Fruit fly (Drosophila melanogaster) whole organism, embryonic: ENCODE results near the gene Tre1.

Experiments used
- Asciz ChIP-seq: fragments of 200-800 bp; sonication (Bioruptor generic); optimal IDR thresholded peaks from 2 replicates; lab custom pipeline; 2017; ENCODE audit warnings: missing biosample characterization, mild to moderate bottlenecking, missing genetic modification characterization, missing genetic modification reagents
- Bteb2 ChIP-seq: fragments of 200-800 bp; sonication (Bioruptor generic); optimal IDR thresholded peaks from 2 replicates; lab custom pipeline; 2016; ENCODE audit warnings: missing biosample characterization, missing genetic modification characterization
- CG10462 ChIP-seq: fragments of 200-800 bp; sonication (Bioruptor generic); optimal IDR thresholded peaks from 2 replicates; lab custom pipeline; 2016; ENCODE audit warnings: missing biosample characterization, missing genetic modification characterization
- CG12219 ChIP-seq: fragments of 200-800 bp; sonication (Bioruptor generic); optimal IDR thresholded peaks from 3 replicates; lab custom pipeline; 2018; ENCODE audit warnings: missing biosample characterization, mild to moderate bottlenecking, missing genetic modification characterization
- CG12659 ChIP-seq: fragments of 200-800 bp; sonication (Bioruptor generic); optimal IDR thresholded peaks from 3 replicates; lab custom pipeline; 2017; ENCODE audit warnings: mild to moderate bottlenecking, missing biosample characterization, missing genetic modification reagents, missing genetic modification characterization
- CG13775 ChIP-seq: fragments of 200-800 bp; sonication (Bioruptor generic); optimal IDR thresholded peaks from 3 replicates; lab custom pipeline; 2017; ENCODE audit warnings: missing biosample characterization, mild to moderate bottlenecking, missing genetic modification characterization
- CG14860 ChIP-seq: fragments of 200-800 bp; sonication (Bioruptor generic); IDR thresholded peaks from 3 replicates; pipeline ENCODE4 v1.3.6; 2022; ENCODE audit warnings: missing biosample characterization, missing genetic modification characterization; ENCODE audit not compliant: partially characterized antibody
- CG17568 ChIP-seq: fragments of 200-800 bp; sonication (Bioruptor generic); optimal IDR thresholded peaks from 2 replicates; lab custom pipeline; 2018; ENCODE audit warnings: missing biosample characterization, mild to moderate bottlenecking, missing genetic modification characterization, moderate library complexity
- CG18011 ChIP-seq: fragments of 200-800 bp; sonication (Bioruptor generic); optimal IDR thresholded peaks from 2 replicates; lab custom pipeline; 2017; ENCODE audit warnings: missing biosample characterization, missing genetic modification characterization, mild to moderate bottlenecking, moderate library complexity, missing genotype
- CG18764 ChIP-seq: fragments of 200-800 bp; sonication (Bioruptor generic); optimal IDR thresholded peaks from 3 replicates; lab custom pipeline; 2016; ENCODE audit warnings: missing biosample characterization, missing genetic modification characterization
- CG31441 ChIP-seq: fragments of 200-800 bp; sonication (Bioruptor generic); IDR thresholded peaks from 2 replicates; pipeline ENCODE4 v1.3.6; 2022; ENCODE audit warnings: missing biosample characterization, missing genetic modification characterization
- CG32532 ChIP-seq: fragments of 200-800 bp; sonication (Bioruptor generic); IDR thresholded peaks from 2 replicates; pipeline ENCODE4 v1.3.6; 2022; ENCODE audit warnings: missing biosample characterization, missing genetic modification characterization
- CG4730 ChIP-seq: fragments of 200-800 bp; sonication (Bioruptor generic); IDR thresholded peaks from 2 replicates; pipeline ENCODE4 v1.3.6; 2022; ENCODE audit warnings: missing biosample characterization, missing genetic modification characterization
- CG4820 ChIP-seq: fragments of 200-800 bp; sonication (Bioruptor generic); optimal IDR thresholded peaks from 3 replicates; lab custom pipeline; 2016; ENCODE audit warnings: missing biosample characterization, missing genetic modification characterization
- CG6175 ChIP-seq: fragments of 200-800 bp; sonication (Bioruptor generic); IDR thresholded peaks from 3 replicates; pipeline ENCODE4 v1.3.6; 2022; ENCODE audit warnings: missing biosample characterization, missing genetic modification characterization
- CG6683 ChIP-seq: fragments of 200-800 bp; sonication (Bioruptor generic); optimal IDR thresholded peaks from 2 replicates; lab custom pipeline; 2017; ENCODE audit warnings: missing biosample characterization, mild to moderate bottlenecking, missing genetic modification characterization, missing genetic modification reagents
- Chrac-16 ChIP-seq: fragments of 200-800 bp; sonication (Bioruptor generic); optimal IDR thresholded peaks from 3 replicates; lab custom pipeline; 2016; ENCODE audit warnings: missing biosample characterization, missing genetic modification characterization
- Dek ChIP-seq: fragments of 200-800 bp; sonication (Bioruptor generic); optimal IDR thresholded peaks from 3 replicates; lab custom pipeline; 2019; ENCODE audit warnings: missing biosample characterization, mild to moderate bottlenecking, missing genetic modification characterization, moderate library complexity
- Dip3 ChIP-seq: fragments of 200-800 bp; sonication (Bioruptor generic); optimal IDR thresholded peaks from 3 replicates; lab custom pipeline; 2016; ENCODE audit warnings: missing biosample characterization, missing genetic modification characterization
- Ets97D ChIP-seq: fragments of 200-800 bp; sonication (Bioruptor generic); optimal IDR thresholded peaks from 3 replicates; lab custom pipeline; 2016; ENCODE audit warnings: missing biosample characterization, missing genetic modification characterization
- Hey ChIP-seq: fragments of 200-800 bp; sonication (Bioruptor generic); optimal IDR thresholded peaks from 3 replicates; lab custom pipeline; 2018; ENCODE audit warnings: missing biosample characterization, mild to moderate bottlenecking, missing genetic modification characterization
- HmgD ChIP-seq: fragments of 200-800 bp; sonication (Bioruptor generic); optimal IDR thresholded peaks from 3 replicates; lab custom pipeline; 2016; ENCODE audit warnings: missing biosample characterization, missing genetic modification characterization
- Hsf ChIP-seq: fragments of 200-800 bp; sonication (Bioruptor generic); optimal IDR thresholded peaks from 3 replicates; lab custom pipeline; 2016; ENCODE audit warnings: missing biosample characterization, missing genetic modification characterization
- Kr ChIP-seq: fragments of 200-800 bp; sonication (Bioruptor generic); optimal IDR thresholded peaks from 2 replicates; lab custom pipeline; 2017; ENCODE audit warnings: missing biosample characterization, mild to moderate bottlenecking, missing genetic modification characterization
- Nf-YB ChIP-seq: fragments of 200-800 bp; sonication (Bioruptor generic); optimal IDR thresholded peaks from 3 replicates; lab custom pipeline; 2019; ENCODE audit warnings: missing biosample characterization, mild to moderate bottlenecking, missing genetic modification characterization, moderate library complexity
- Oaz ChIP-seq: fragments of 200-800 bp; sonication (Bioruptor generic); IDR thresholded peaks from 2 replicates; pipeline ENCODE4 v1.3.6; 2022; ENCODE audit warnings: missing biosample characterization, missing genetic modification characterization
- Sin3A ChIP-seq: fragments of >200 bp; optimal IDR thresholded peaks from 2 replicates; lab custom pipeline; 2018
- al ChIP-seq: fragments of 200-800 bp; sonication (Bioruptor generic); IDR thresholded peaks from 2 replicates; pipeline ENCODE4 v1.3.6; 2022; ENCODE audit warnings: missing biosample characterization, missing genetic modification characterization
- aop ChIP-seq: fragments of 200-800 bp; sonication (Bioruptor generic); IDR thresholded peaks from 2 replicates; pipeline ENCODE4 v1.3.6; 2022; ENCODE audit warnings: missing biosample characterization, missing genetic modification characterization
- ase ChIP-seq: fragments of 200-800 bp; sonication (Bioruptor generic); IDR thresholded peaks from 3 replicates; pipeline ENCODE4 v1.3.6; 2022; ENCODE audit warnings: missing biosample characterization, missing genetic modification characterization
- az2 ChIP-seq: fragments of 200-800 bp; sonication (Bioruptor generic); optimal IDR thresholded peaks from 3 replicates; lab custom pipeline; 2016; ENCODE audit warnings: missing biosample characterization, missing genetic modification characterization
- cad ChIP-seq: fragments of >200 bp; optimal IDR thresholded peaks from 2 replicates; lab custom pipeline; 2017; ENCODE audit warnings: missing biosample characterization, missing genetic modification characterization
- cas ChIP-seq: fragments of 200-800 bp; sonication (Bioruptor generic); IDR thresholded peaks from 2 replicates; pipeline ENCODE4 v1.3.6; 2022; ENCODE audit warnings: missing biosample characterization, missing genetic modification characterization
- caup ChIP-seq: fragments of 200-800 bp; sonication (Bioruptor generic); optimal IDR thresholded peaks from 3 replicates; lab custom pipeline; 2017; ENCODE audit warnings: missing biosample characterization, mild to moderate bottlenecking, missing genetic modification characterization, moderate library complexity; ENCODE audit not compliant: severe bottlenecking
- fu2 ChIP-seq: fragments of 200-800 bp; sonication (Bioruptor generic); optimal IDR thresholded peaks from 2 replicates; lab custom pipeline; 2016; ENCODE audit warnings: missing biosample characterization, missing genetic modification characterization
- gcm ChIP-seq: fragments of 200-800 bp; sonication (Bioruptor generic); optimal IDR thresholded peaks from 2 replicates; lab custom pipeline; 2019; ENCODE audit warnings: missing biosample characterization, mild to moderate bottlenecking, missing genetic modification characterization, moderate library complexity
- gem ChIP-seq: fragments of 200-800 bp; sonication (Bioruptor generic); optimal IDR thresholded peaks from 2 replicates; lab custom pipeline; 2019; ENCODE audit warnings: missing biosample characterization, mild to moderate bottlenecking, missing genetic modification characterization, moderate library complexity
- grn ChIP-seq: fragments of 200-800 bp; sonication (Bioruptor generic); optimal IDR thresholded peaks from 3 replicates; lab custom pipeline; 2017; ENCODE audit warnings: missing biosample characterization, missing genetic modification characterization
- her ChIP-seq: fragments of 200-800 bp; sonication (Bioruptor generic); optimal IDR thresholded peaks from 2 replicates; lab custom pipeline; 2016; ENCODE audit warnings: missing biosample characterization, missing genetic modification characterization
- hkb ChIP-seq, 2 experiments: fragments of 200-800 bp in 1 of 2; fragments of >200 bp in 1 of 2; sonication (Bioruptor generic) in 1 of 2; IDR thresholded peaks in 1 of 2; optimal IDR thresholded peaks in 1 of 2; 2 replicates each; pipeline versions ENCODE4 v1.3.6 to Lab custom; 2017 to 2022; ENCODE audit warnings: missing biosample characterization in 1 of 2, missing genetic modification characterization in 1 of 2
- ken ChIP-seq: fragments of 200-800 bp; sonication (Bioruptor generic); IDR thresholded peaks from 3 replicates; pipeline ENCODE4 v1.3.6; 2022; ENCODE audit warnings: missing biosample characterization, missing genetic modification characterization
- otp ChIP-seq: fragments of 200-800 bp; sonication (Bioruptor generic); IDR thresholded peaks from 3 replicates; pipeline ENCODE4, ENCODE4 v1.3.6; 2022; ENCODE audit warnings: missing biosample characterization, missing genetic modification characterization
- phol ChIP-seq: fragments of 200-800 bp; sonication (Bioruptor generic); optimal IDR thresholded peaks from 3 replicates; lab custom pipeline; 2018; ENCODE audit warnings: missing biosample characterization, mild to moderate bottlenecking, missing genetic modification characterization, moderate library complexity
- pzg ChIP-seq: fragments of 200-800 bp; sonication (Bioruptor generic); optimal IDR thresholded peaks from 3 replicates; lab custom pipeline; 2018; ENCODE audit warnings: missing biosample characterization, mild to moderate bottlenecking, missing genetic modification characterization, moderate library complexity
- ro ChIP-seq: fragments of 200-800 bp; sonication (Bioruptor generic); IDR thresholded peaks from 2 replicates; pipeline ENCODE4 v1.3.6; 2022; ENCODE audit warnings: missing biosample characterization, missing genetic modification characterization
- tll ChIP-seq, 2 experiments: fragments of 200-800 bp in 1 of 2; fragments of >200 bp in 1 of 2; sonication (Bioruptor generic) in 1 of 2; optimal IDR thresholded peaks; 2 replicates each; lab custom pipeline; 2017 to 2019; ENCODE audit warnings: missing biosample characterization in 2 of 2, missing genetic modification characterization in 2 of 2, mild to moderate bottlenecking in 1 of 2, moderate library complexity in 1 of 2
- twi ChIP-seq: fragments of 200-800 bp; optimal IDR thresholded peaks from 2 replicates; lab custom pipeline; 2019; ENCODE audit warnings: missing biosample characterization, mild to moderate bottlenecking, missing genetic modification characterization, moderate library complexity
- wor ChIP-seq: fragments of 200-800 bp; sonication (Bioruptor generic); IDR thresholded peaks from 2 replicates; pipeline ENCODE4 v1.3.6; 2022; ENCODE audit warnings: missing biosample characterization, missing genetic modification characterization
- zen2 ChIP-seq: fragments of 200-800 bp; sonication (Bioruptor generic); IDR thresholded peaks from 3 replicates; pipeline ENCODE4 v1.3.6; 2022; ENCODE audit warnings: missing biosample characterization, missing genetic modification characterization; ENCODE audit not compliant: partially characterized antibody

The Tre1 gene

DNA sequence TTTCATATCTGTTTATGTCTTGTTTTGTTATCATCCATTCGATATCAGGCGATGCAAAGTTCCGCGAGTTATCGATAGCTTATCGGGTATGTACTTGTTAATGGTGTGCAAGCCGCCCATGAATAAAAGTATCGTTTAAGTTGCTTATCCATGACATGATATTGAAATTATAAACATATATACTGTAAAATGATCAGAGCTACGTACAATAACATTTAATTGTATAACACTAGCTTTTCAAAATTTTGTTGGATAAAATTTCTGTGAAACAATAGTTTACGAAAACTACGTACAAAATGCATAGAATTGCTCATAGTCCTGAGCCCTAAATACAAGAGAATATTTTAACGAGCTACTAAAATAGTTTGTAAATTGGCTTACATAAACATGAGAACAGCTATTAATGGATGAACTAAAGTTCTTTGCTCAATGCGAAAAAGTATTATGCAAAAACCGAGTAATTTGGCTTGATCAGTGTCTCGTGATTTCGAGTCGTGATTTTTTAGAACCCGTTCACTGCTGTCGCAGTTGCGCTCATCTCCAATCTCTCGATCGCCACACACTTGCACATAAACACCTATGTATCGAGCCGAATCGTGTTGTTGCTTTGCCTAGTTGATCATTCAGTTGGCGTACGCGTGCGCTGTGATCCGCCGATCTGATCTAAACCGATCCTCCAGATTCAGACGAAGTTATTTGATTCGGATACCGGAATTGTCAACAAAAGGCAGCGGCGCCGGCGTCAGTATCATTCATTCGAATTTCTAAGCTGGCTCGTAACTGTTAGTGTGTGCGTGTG is 9.8 kb upstream of the Tre1 start, which contains the start of the genes PGAP1 and cv (continued):
- no peak for TF ChIP-seq otp
- peak; percentile 27 for TF ChIP-seq CG32532 (GFP tag; lab: Robert Waterston, UW)
- no peak for TF ChIP-seq her
- no peak for TF ChIP-seq Oaz (GFP tag; lab: Robert Waterston, UW)
- TF ChIP-seq Hsf: peak; percentile 24
- TF ChIP-seq CG18011 (GFP tag; lab: Kevin White, UChicago): no peak
- TF ChIP-seq CG14860 (GFP tag; lab: Robert Waterston, UW): peak; percentile 70; the same call in 2 of the 3 replicates
- no peak for TF ChIP-seq hkb (optimal IDR thresholded peaks at IDR 0.05; lab: Kevin White, UChicago)
- TF ChIP-seq hkb (GFP tag; IDR thresholded peaks at IDR 0.05; lab: Robert Waterston, UW): no peak
- no peak for TF ChIP-seq CG6683
- TF ChIP-seq Hey (tag; lab: Kevin White, UChicago): no peak
- peak; percentile 76 for TF ChIP-seq zen2 (GFP tag; lab: Robert Waterston, UW)
- TF ChIP-seq ase (GFP tag; lab: Robert Waterston, UW): no peak
- TF ChIP-seq Dek (tag; lab: Kevin White, UChicago): peak; percentile 13
- TF ChIP-seq twi (tag; lab: Kevin White, UChicago): no peak
- TF ChIP-seq aop (GFP tag; lab: Robert Waterston, UW): no peak
- peak; percentile 27 for TF ChIP-seq CG13775 (GFP tag; lab: Kevin White, UChicago)
- no peak for TF ChIP-seq CG4730 (GFP tag; lab: Robert Waterston, UW)
- TF ChIP-seq cad: no peak
- peak; percentile 17 for TF ChIP-seq Dip3 (GFP tag; lab: Kevin White, UChicago)
- no peak for TF ChIP-seq gem (tag; lab: Kevin White, UChicago)
- peak; percentile 22 for TF ChIP-seq Chrac-16 (GFP tag; lab: Kevin White, UChicago)
- no peak for TF ChIP-seq Bteb2 (GFP tag; lab: Kevin White, UChicago)
- TF ChIP-seq pzg (GFP tag; lab: Kevin White, UChicago): peak; percentile 42
- no peak for TF ChIP-seq ro (GFP tag; lab: Robert Waterston, UW)
- TF ChIP-seq CG4820 (GFP tag; lab: Kevin White, UChicago): no peak
- TF ChIP-seq HmgD: no peak
- peak; percentile 45 for TF ChIP-seq phol (tag; lab: Kevin White, UChicago)
- no peak for TF ChIP-seq Sin3A
- TF ChIP-seq CG31441: peak; percentile 65; the same call in 1 of the 2 replicates
- no peak for TF ChIP-seq wor
- no peak for TF ChIP-seq CG6175 (GFP tag; lab: Robert Waterston, UW)
- TF ChIP-seq CG12219 (GFP tag; lab: Kevin White, UChicago): no peak
- TF ChIP-seq CG12659 (GFP tag; lab: Kevin White, UChicago): peak; percentile 36
- no peak for TF ChIP-seq gcm (GFP tag; lab: Kevin White, UChicago)
- TF ChIP-seq grn (GFP tag; lab: Kevin White, UChicago): peak; percentile 87
- TF ChIP-seq CG18764 (GFP tag; lab: Kevin White, UChicago): no peak
- TF ChIP-seq al: 0 out of 2 replicates have a peak, but pooled peaks have one; percentile 9
- TF ChIP-seq Ets97D: no peak
- no peak for TF ChIP-seq caup (GFP tag; lab: Kevin White, UChicago)
- TF ChIP-seq fu2: no peak
- no peak for TF ChIP-seq CG10462 (GFP tag; lab: Kevin White, UChicago)
- TF ChIP-seq Kr (GFP tag; lab: Kevin White, UChicago): no peak
- TF ChIP-seq Nf-YB: no peak
- no peak for TF ChIP-seq Asciz (GFP tag; lab: Kevin White, UChicago)
- TF ChIP-seq cas: no peak
- TF ChIP-seq ken: no peak
- TF ChIP-seq CG17568 (GFP tag; lab: Kevin White, UChicago): no peak
- peak; percentile 22 to 29 for TF ChIP-seq tll (GFP tag; optimal IDR thresholded peaks at IDR 0.05; lab: Kevin White, UChicago)
- TF ChIP-seq az2 (GFP tag; lab: Kevin White, UChicago): peak; percentile 30
